Worm (Caenorhabditis elegans) whole organism, midembryonic: ENCODE measurements around the gene nhr-10.

Experiments used
- flt-1 ChIP-seq: fragments of 200-800 bp; sonication (Bioruptor generic); IDR thresholded peaks from 2 replicates; pipeline ENCODE4 v1.3.6; 2022; ENCODE audit warnings: missing genetic modification characterization, missing compliant biosample characterization
- med-1 ChIP-seq: sonication (generic microtip); optimal IDR thresholded peaks from 2 replicates; lab custom pipeline; 2017; ENCODE audit warnings: missing genetic modification characterization, mild to moderate bottlenecking, missing compliant biosample characterization, antibody characterized with exemption, missing genetic modification reagents; ENCODE audit not compliant: insufficient read depth
- ztf-23 ChIP-seq: fragments of 200-800 bp; sonication (Bioruptor generic); IDR thresholded peaks from 2 replicates; pipeline ENCODE4 v1.3.6; 2022; ENCODE audit warnings: missing genetic modification reagents, missing genetic modification characterization, missing compliant biosample characterization

- TF ChIP-seq ztf-23 (GFP tag; lab: Robert Waterston, UW) (no peak), med-1 (GFP tag; lab: Kevin White, UChicago) (no peak), flt-1 (GFP tag; lab: Robert Waterston, UW) (no peak)
Measured at ce11 chrIII:7103940-7104440, 11.2 kb downstream of the nhr-10 start, which contains the start of gene cpg-2.
